Fruit fly (Drosophila melanogaster) whole organism, wandering third instar larva: ENCODE data around the gene Scox.

Experiments
- Abd-B ChIP-seq: fragments of >200 bp; optimal IDR thresholded peaks from 2 replicates; lab custom pipeline; 2017; ENCODE audit warnings: missing biosample characterization, missing genetic modification characterization
- CG32264 ChIP-seq: fragments of 200-800 bp; sonication (Bioruptor generic); optimal IDR thresholded peaks from 2 replicates; lab custom pipeline; 2016; ENCODE audit warnings: missing biosample characterization, missing genetic modification characterization
- CG9705 ChIP-seq: fragments of 200-800 bp; sonication (Bioruptor generic); optimal IDR thresholded peaks from 2 replicates; lab custom pipeline; 2018; ENCODE audit warnings: missing biosample characterization, mild to moderate bottlenecking, missing genetic modification characterization
- CrebA ChIP-seq: fragments of 200-800 bp; sonication (Bioruptor generic); optimal IDR thresholded peaks from 2 replicates; lab custom pipeline; 2016; ENCODE audit warnings: missing biosample characterization, mild to moderate bottlenecking, missing genetic modification characterization, borderline replicate concordance
- Dfd ChIP-seq: fragments of >200 bp; optimal IDR thresholded peaks from 2 replicates; lab custom pipeline; 2017; ENCODE audit warnings: missing biosample characterization, missing genetic modification characterization
- Dif ChIP-seq: fragments of 200-275, 200-300 bp; sonication (Bioruptor generic); optimal IDR thresholded peaks from 2 replicates; lab custom pipeline; 2018; ENCODE audit warnings: missing biosample characterization, missing genetic modification characterization; ENCODE audit not compliant: partially characterized antibody
- HLH106 ChIP-seq: fragments of 200-800 bp; optimal IDR thresholded peaks from 3 replicates; lab custom pipeline; 2019; ENCODE audit warnings: missing biosample characterization, mild to moderate bottlenecking, missing genetic modification characterization, moderate library complexity
- Hnf4 ChIP-seq: fragments of 200-800 bp; sonication (Bioruptor generic); optimal IDR thresholded peaks from 2 replicates; lab custom pipeline; 2016; ENCODE audit warnings: missing biosample characterization, mild to moderate bottlenecking, missing genetic modification characterization
- Hr83 ChIP-seq: fragments of 200-300 bp; sonication (Bioruptor generic); optimal IDR thresholded peaks from 2 replicates; lab custom pipeline; 2016; ENCODE audit warnings: missing biosample characterization, mild to moderate bottlenecking, missing genetic modification characterization, moderate library complexity; ENCODE audit not compliant: poor library complexity, severe bottlenecking
- Mio ChIP-seq: sonication (Bioruptor generic); optimal IDR thresholded peaks from 2 replicates; lab custom pipeline; 2016; ENCODE audit warnings: missing biosample characterization, missing genetic modification characterization
- Myc ChIP-seq: fragments of >200 bp; optimal IDR thresholded peaks from 2 replicates; lab custom pipeline; 2017
- N ChIP-seq: fragments of >200 bp; optimal IDR thresholded peaks from 2 replicates; lab custom pipeline; 2018; ENCODE audit warnings: missing biosample characterization, missing external identifiers, missing genetic modification characterization
- OdsH ChIP-seq: fragments of 200-800 bp; sonication (Bioruptor generic); optimal IDR thresholded peaks from 2 replicates; lab custom pipeline; 2016; ENCODE audit warnings: missing biosample characterization, mild to moderate bottlenecking, missing genetic modification characterization
- Rel ChIP-seq, 2 experiments: fragments of 200-800 bp; sonication (Bioruptor generic) in 1 of 2; optimal IDR thresholded peaks; 2 replicates in 1 of 2; 3 replicates in 1 of 2; lab custom pipeline; 2016 to 2019; ENCODE audit warnings: mild to moderate bottlenecking in 2 of 2, missing biosample characterization in 2 of 2, missing genetic modification characterization in 2 of 2, moderate library complexity in 1 of 2
- Sp1 ChIP-seq: fragments of 200-800 bp; sonication (Bioruptor generic); optimal IDR thresholded peaks from 3 replicates; lab custom pipeline; 2019; ENCODE audit warnings: missing biosample characterization, mild to moderate bottlenecking, missing genetic modification characterization, moderate library complexity
- br ChIP-seq: fragments of 200-800 bp; sonication (Bioruptor generic); optimal IDR thresholded peaks from 2 replicates; lab custom pipeline; 2016; ENCODE audit warnings: missing biosample characterization, missing genetic modification characterization
- brk ChIP-seq: fragments of 200-800 bp; sonication (Bioruptor generic); optimal IDR thresholded peaks from 2 replicates; lab custom pipeline; 2016; ENCODE audit warnings: missing biosample characterization, mild to moderate bottlenecking, missing genetic modification characterization
- dmrt93B ChIP-seq: fragments of 200-800 bp; sonication (Bioruptor generic); optimal IDR thresholded peaks from 2 replicates; lab custom pipeline; 2018; ENCODE audit warnings: missing biosample characterization, mild to moderate bottlenecking, missing genetic modification characterization
- dsf ChIP-seq: sonication (Bioruptor generic); optimal IDR thresholded peaks from 2 replicates; lab custom pipeline; 2016; ENCODE audit warnings: missing biosample characterization, missing genetic modification characterization, borderline replicate concordance
- ey ChIP-seq: fragments of 200-800 bp; sonication (Bioruptor generic); optimal IDR thresholded peaks from 2 replicates; lab custom pipeline; 2016; ENCODE audit warnings: missing biosample characterization, missing genetic modification characterization
- fru ChIP-seq: fragments of 200-800 bp; sonication (Bioruptor generic); optimal IDR thresholded peaks from 3 replicates; lab custom pipeline; 2016; ENCODE audit warnings: missing biosample characterization, mild to moderate bottlenecking, missing genetic modification characterization
- jim ChIP-seq: fragments of 175-275, 200-325 bp; sonication (Bioruptor generic); optimal IDR thresholded peaks from 2 replicates; lab custom pipeline; 2016; ENCODE audit warnings: missing biosample characterization, mild to moderate bottlenecking, missing genetic modification characterization
- pan ChIP-seq: fragments of >200 bp; optimal IDR thresholded peaks from 2 replicates; lab custom pipeline; 2017
- psq ChIP-seq: fragments of 200-800 bp; sonication (Bioruptor generic); optimal IDR thresholded peaks from 3 replicates; lab custom pipeline; 2017; ENCODE audit warnings: missing biosample characterization, mild to moderate bottlenecking, missing genetic modification characterization, moderate library complexity
- rgr ChIP-seq: fragments of 200-800 bp; sonication (Bioruptor generic); optimal IDR thresholded peaks from 3 replicates; lab custom pipeline; 2016; ENCODE audit warnings: missing biosample characterization, mild to moderate bottlenecking, missing genetic modification characterization
- sage ChIP-seq: fragments of 200-800 bp; sonication (Bioruptor generic); optimal IDR thresholded peaks from 2 replicates; lab custom pipeline; 2016; ENCODE audit warnings: missing biosample characterization, mild to moderate bottlenecking, missing genetic modification characterization
- sv ChIP-seq: fragments of 200-800 bp; sonication (Bioruptor generic); optimal IDR thresholded peaks from 3 replicates; lab custom pipeline; 2016; ENCODE audit warnings: missing biosample characterization, missing genetic modification characterization
- usp ChIP-seq: fragments of >200 bp; optimal IDR thresholded peaks from 2 replicates; lab custom pipeline; 2017; ENCODE audit warnings: missing biosample characterization, missing genetic modification characterization

Scox gene

DNA sequence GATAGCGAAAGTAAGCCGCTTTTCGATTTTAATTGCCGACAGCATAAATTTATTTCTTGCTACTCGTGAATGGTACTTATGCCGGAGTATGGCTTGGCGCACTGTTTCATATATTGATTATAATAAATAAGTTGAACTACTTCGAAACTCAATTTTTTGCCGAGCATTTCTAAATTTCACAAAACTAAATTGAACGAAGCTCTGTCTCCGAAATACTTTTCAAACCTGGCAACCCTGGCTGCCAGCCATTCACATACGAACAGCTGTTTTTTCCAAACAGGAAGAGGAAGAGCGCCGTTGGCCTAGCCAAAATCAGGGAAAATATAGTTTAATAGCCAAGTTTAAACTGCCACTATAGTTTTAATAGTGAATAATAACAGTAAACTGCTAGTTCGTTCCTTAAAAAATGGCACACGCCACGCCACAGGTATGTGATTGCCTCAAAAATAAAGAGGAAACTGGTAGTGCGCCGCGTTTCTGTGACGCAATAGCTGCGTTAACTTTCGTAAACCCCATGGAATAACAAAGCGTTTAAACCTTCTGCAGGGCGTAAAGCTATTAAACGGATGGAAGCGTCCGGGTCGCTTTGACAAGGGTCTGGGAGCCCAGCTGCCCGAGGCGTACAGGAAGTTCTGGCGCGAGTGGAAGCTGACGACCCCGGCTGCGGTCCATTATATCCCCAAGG is 5.1 kb upstream of the Scox start, which contains the start of gene mRpL28:
TSS of gene mRpL28 (plus strand) at position 246 of the 685 bp plus-strand sequence.
- TF ChIP-seq ey (GFP tag; lab: Kevin White, UChicago) (peak; percentile 26), Hr83 (peak; percentile 16), Rel (GFP tag; optimal IDR thresholded peaks at IDR 0.05; lab: Kevin White, UChicago) (no peak), Rel (tag; optimal IDR thresholded peaks at IDR 0.05; lab: Kevin White, UChicago) (peak; percentile 88), psq (peak; percentile 2), HLH106 (tag; lab: Kevin White, UChicago) (peak; percentile 15), Abd-B (GFP tag; lab: Kevin White, UChicago) (no peak)

- no peak for TF ChIP-seq Dif (GFP tag; lab: Kevin White, UChicago)
- no peak for TF ChIP-seq br (GFP tag; lab: Kevin White, UChicago)
- no peak for TF ChIP-seq psq
- TF ChIP-seq brk = no peak
- peak; percentile 46 for TF ChIP-seq Myc (lab: Kevin White, UChicago)
- no peak for TF ChIP-seq CrebA (GFP tag; lab: Kevin White, UChicago)
- TF ChIP-seq rgr (GFP tag; lab: Kevin White, UChicago) = no peak
- TF ChIP-seq dmrt93B (GFP tag; lab: Kevin White, UChicago) = no peak
- TF ChIP-seq CG32264 (GFP tag; lab: Kevin White, UChicago) = no peak
- no peak for TF ChIP-seq Rel (GFP tag; optimal IDR thresholded peaks at IDR 0.05; lab: Kevin White, UChicago)
- TF ChIP-seq Rel (tag; optimal IDR thresholded peaks at IDR 0.05; lab: Kevin White, UChicago) = peak; percentile 51
- no peak for TF ChIP-seq Hnf4 (GFP tag; lab: Kevin White, UChicago)
- TF ChIP-seq OdsH (GFP tag; lab: Kevin White, UChicago) = no peak
- peak; percentile 2 for TF ChIP-seq HLH106 (tag; lab: Kevin White, UChicago)
- TF ChIP-seq usp = no peak
Measured at dm6 chr2L:4971329-4971798, 2.6 kb upstream of the Scox start, which contains the start of gene CG14043. Gene CG14043, plus strand, starts transcription at chr2L:4971702.

dm6 chr2L:4967511-4967910 is 1.2 kb downstream of the Scox start, which contains the start of gene eIF3i:
Gene eIF3i, minus strand, starts transcription at chr2L:4967775.
- TF ChIP-seq Dfd = no peak
- TF ChIP-seq Abd-B (GFP tag; lab: Kevin White, UChicago) = no peak

DNA sequence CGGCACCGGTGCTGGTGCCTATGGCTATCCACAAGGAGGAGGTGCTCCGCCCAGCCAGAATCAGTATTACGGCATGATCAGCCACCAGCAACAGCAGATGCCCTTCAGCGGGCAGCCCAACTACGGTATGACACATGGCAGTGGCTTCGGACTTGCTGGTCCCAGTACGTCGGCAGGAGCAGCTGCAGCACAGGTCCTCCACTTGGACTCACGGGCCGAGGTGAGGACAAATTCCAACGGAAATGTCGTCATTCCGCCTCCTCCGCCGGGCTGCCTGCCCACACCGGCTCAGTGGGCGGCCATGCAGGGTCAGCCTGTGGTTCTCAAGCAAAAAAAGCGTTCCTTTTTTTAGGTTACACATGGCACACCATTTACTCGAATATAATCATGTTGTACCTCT is 2.8 kb downstream of the Scox start:
- TF ChIP-seq Sp1 (GFP tag; lab: Kevin White, UChicago) = no peak
- no peak for TF ChIP-seq Hnf4 (GFP tag; lab: Kevin White, UChicago)
- no peak for TF ChIP-seq fru (GFP tag; lab: Kevin White, UChicago)
- TF ChIP-seq dsf = no peak
- TF ChIP-seq jim (GFP tag; lab: Kevin White, UChicago) = no peak
- no peak for TF ChIP-seq Hr83
- no peak for TF ChIP-seq CG32264 (GFP tag; lab: Kevin White, UChicago)
- TF ChIP-seq Rel (GFP tag; optimal IDR thresholded peaks at IDR 0.05; lab: Kevin White, UChicago) = no peak
- no peak for TF ChIP-seq Rel (tag; optimal IDR thresholded peaks at IDR 0.05; lab: Kevin White, UChicago)
- no peak for TF ChIP-seq psq
- TF ChIP-seq sage (GFP tag; lab: Kevin White, UChicago) = no peak
- no peak for TF ChIP-seq N (GFP tag; lab: Kevin White, UChicago)

dm6 chr2L:4965420-4965819 is 3.3 kb downstream of the Scox start, which contains the start of gene CG34125:
Gene CG34125, plus strand, starts transcription at chr2L:4965673.
- TF ChIP-seq Myc (lab: Kevin White, UChicago) (peak; percentile 88), HLH106 (tag; lab: Kevin White, UChicago) (peak; percentile 53), OdsH (GFP tag; lab: Kevin White, UChicago) (peak; percentile 24), Mio (GFP tag; lab: Kevin White, UChicago) (no peak), pan (lab: Kevin White, UChicago) (no peak), CG9705 (peak; percentile 24)

DNA sequence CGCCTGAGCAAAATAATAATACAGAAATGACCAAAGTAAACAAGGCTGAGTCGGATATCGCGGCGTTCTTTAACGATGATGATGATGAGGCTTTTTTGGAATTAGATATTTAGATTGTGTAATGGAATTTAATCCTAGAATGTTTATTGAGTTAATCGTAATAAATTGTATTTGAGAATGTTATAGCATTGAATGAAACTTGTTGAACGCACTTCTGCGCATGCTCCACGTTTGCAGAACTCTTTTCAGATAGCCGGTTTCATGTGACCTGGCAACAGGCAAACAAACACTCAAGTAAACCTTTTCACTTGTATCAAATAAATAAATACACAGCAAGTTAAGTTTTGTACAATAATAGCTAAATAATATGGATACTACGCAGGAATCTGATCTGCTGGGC is 10.6 kb downstream of the Scox start, which contains the start of gene CG34124:
TSS of gene CG34124 (plus strand) at position 301 of the 400 bp plus-strand sequence.
- no peak for TF ChIP-seq brk
- no peak for TF ChIP-seq Dif (GFP tag; lab: Kevin White, UChicago)
- TF ChIP-seq sv (GFP tag; lab: Kevin White, UChicago) = no peak
